Worm (Caenorhabditis elegans) whole organism, young adult: Measurements from ENCODE around the gene R04A9.1.

Source experiments
- Y56A3A.18 ChIP-seq: fragments of 200-800 bp; sonication (Bioruptor generic); IDR thresholded peaks from 2 replicates; pipeline ENCODE4 v1.3.6; 2022; ENCODE audit warnings: missing genetic modification reagents, missing genetic modification characterization, missing compliant biosample characterization
- ama-1 ChIP-seq, 3 experiments: fragments of 150-350 bp in 1 of 3; sonication (generic microtip) in 2 of 3; optimal IDR thresholded peaks; 2 replicates each; lab custom pipeline; 2014 to 2018; ENCODE audit warnings: missing biosample characterization in 2 of 3, missing genetic modification characterization in 2 of 3, missing genetic modification reagents in 2 of 3
- ccch-3 ChIP-seq: fragments of 200-800 bp; sonication (Bioruptor generic); optimal IDR thresholded peaks from 2 replicates; lab custom pipeline; 2018; ENCODE audit warnings: mild to moderate bottlenecking, missing genetic modification characterization, missing compliant biosample characterization
- ceh-40 ChIP-seq: fragments of 200-800 bp; sonication (Bioruptor generic); IDR thresholded peaks from 2 replicates; pipeline ENCODE4 v1.3.6; 2022; ENCODE audit warnings: missing genetic modification characterization, missing compliant biosample characterization
- ceh-91 ChIP-seq: fragments of 200-800 bp; sonication (Bioruptor generic); IDR thresholded peaks from 2 replicates; pipeline ENCODE4 v1.3.6; 2022; ENCODE audit warnings: missing genetic modification reagents, missing genetic modification characterization, missing compliant biosample characterization
- dpl-1 ChIP-seq: fragments of 150-350 bp; optimal IDR thresholded peaks from 2 replicates; lab custom pipeline; 2014; ENCODE audit warnings: missing biosample characterization, missing genetic modification reagents, missing genetic modification characterization
- nfya-1 ChIP-seq: sonication (generic microtip); optimal IDR thresholded peaks from 2 replicates; lab custom pipeline; 2017; ENCODE audit warnings: antibody characterized with exemption, missing compliant biosample characterization, missing genetic modification characterization, borderline replicate concordance; ENCODE audit not compliant: insufficient read depth
- pha-4 ChIP-seq: fragments of 150-350 bp; sonication (generic microtip); optimal IDR thresholded peaks from 2 replicates; lab custom pipeline; 2014; ENCODE audit warnings: missing biosample characterization, missing genetic modification reagents, missing genetic modification characterization

DNA sequence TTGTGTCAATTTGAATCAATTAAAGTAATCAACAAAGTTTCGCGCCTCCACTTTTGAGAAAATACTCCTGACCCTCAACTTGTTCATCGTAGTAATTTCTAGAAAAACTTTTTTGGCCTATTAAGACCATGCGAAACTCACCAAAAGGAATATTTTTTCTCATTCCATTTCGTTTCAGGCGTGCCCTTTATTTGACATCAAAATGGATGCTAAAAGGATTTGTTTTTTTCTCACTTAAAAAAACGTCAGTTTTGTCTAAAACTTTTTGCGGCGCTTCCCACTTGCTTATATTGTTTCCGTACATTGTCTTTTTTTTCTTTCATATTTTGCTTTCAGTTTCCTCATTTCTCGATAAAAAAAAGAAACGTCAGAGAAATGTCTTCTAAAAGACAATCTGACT is 44.2 kb upstream of the R04A9.1 start, which contains the start of gene C04E7.5:
- TF ChIP-seq ama-1 (optimal IDR thresholded peaks at IDR 0.05; lab: Kevin White, UChicago) (no peak), ama-1 (GFP tag; optimal IDR thresholded peaks at IDR 0.05; lab: Kevin White, UChicago) (no peak), ceh-91 (GFP tag; lab: Robert Waterston, UW) (no peak), Y56A3A.18 (GFP tag; lab: Robert Waterston, UW) (no peak), nfya-1 (tag; lab: Kevin White, UChicago) (no peak), ccch-3 (no peak), pha-4 (tag; lab: Kevin White, UChicago) (no peak), ceh-40 (no peak), dpl-1 (GFP tag; lab: Kevin White, UChicago) (no peak)
